Fruit fly (Drosophila melanogaster) whole organism: Measurements from ENCODE around the gene CG13005.

Source experiments
- CG8478 ChIP-seq: fragments of >200 bp; optimal IDR thresholded peaks from 2 replicates; lab custom pipeline; 2018; ENCODE audit warnings: inconsistent platforms
- EcR ChIP-seq, 2 experiments: fragments of >200 bp; optimal IDR thresholded peaks; 2 replicates each; lab custom pipeline; 2017; ENCODE audit warnings: missing biosample characterization in 2 of 2, missing genetic modification characterization in 2 of 2, missing genetic modification reagents in 2 of 2
- pan ChIP-seq: fragments of >200 bp; optimal IDR thresholded peaks from 2 replicates; lab custom pipeline; 2017
- psq ChIP-seq: fragments of >200 bp; optimal IDR thresholded peaks from 2 replicates; lab custom pipeline; 2017

DNA sequence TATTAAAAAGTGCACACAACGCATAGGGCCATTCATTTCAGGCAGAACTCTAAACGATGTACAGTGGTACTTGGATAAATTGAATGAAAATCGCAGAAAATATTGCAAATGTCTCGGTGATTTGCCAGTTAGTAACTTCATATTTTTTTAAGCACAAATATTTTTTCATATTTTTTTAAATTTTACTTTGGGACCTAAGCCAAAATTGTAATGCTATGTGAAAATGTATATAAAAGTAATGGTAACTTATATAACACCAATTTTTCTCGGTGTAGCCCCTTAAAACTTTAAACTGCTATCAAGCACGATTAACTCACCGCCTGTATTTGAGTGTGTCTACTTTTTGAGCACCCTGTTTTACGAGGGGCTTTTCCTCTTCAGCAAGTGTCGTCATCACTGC, 17.8 kb downstream of the CG13005 start:
- TF ChIP-seq CG8478 (lab: Kevin White, UChicago) (no peak), pan (lab: Kevin White, UChicago) (no peak), psq (lab: Kevin White, UChicago) (no peak), EcR (GFP tag; optimal IDR thresholded peaks at IDR 0.05; lab: Kevin White, UChicago) (no peak)
